Worm (Caenorhabditis elegans) whole organism, L4 larva: Measurements from ENCODE around the gene skr-16.
A peak's percentile ranks its signal among the peaks of the same experiment; 100 is the strongest.

ENCODE experiments used
- F26F4.8 ChIP-seq: fragments of 200-800 bp; sonication (Bioruptor generic); conservative IDR thresholded peaks from 2 replicates; pipeline ENCODE4 v1.3.6; 2022; ENCODE audit warnings: missing genetic modification characterization, missing compliant biosample characterization
- F37D6.2 ChIP-seq: sonication (generic microtip); optimal IDR thresholded peaks from 2 replicates; lab custom pipeline; 2016; ENCODE audit warnings: mild to moderate bottlenecking, missing genetic modification characterization, missing compliant biosample characterization
- F49E8.2 ChIP-seq: sonication (generic microtip); optimal IDR thresholded peaks from 2 replicates; lab custom pipeline; 2016; ENCODE audit warnings: missing compliant biosample characterization, mild to moderate bottlenecking, missing genetic modification characterization, borderline replicate concordance
- T20F7.1 ChIP-seq: fragments of 200-800 bp; sonication (Bioruptor generic); optimal IDR thresholded peaks from 2 replicates; lab custom pipeline; 2018; ENCODE audit warnings: mild to moderate bottlenecking, missing genetic modification characterization, missing compliant biosample characterization
- Y5F2A.4 ChIP-seq: fragments of 200-800 bp; sonication (Bioruptor generic); optimal IDR thresholded peaks from 2 replicates; lab custom pipeline; 2018; ENCODE audit warnings: mild to moderate bottlenecking, missing genetic modification characterization, missing compliant biosample characterization
- Y75B8A.6 ChIP-seq: fragments of 200-800 bp; sonication (Bioruptor generic); IDR thresholded peaks from 2 replicates; pipeline ENCODE4 v1.3.6; 2022; ENCODE audit warnings: missing genetic modification reagents, missing genetic modification characterization, missing compliant biosample characterization
- ZK546.5 ChIP-seq, 2 experiments: sonication (generic microtip); optimal IDR thresholded peaks; 2 replicates each; lab custom pipeline; 2017; ENCODE audit warnings: missing biosample characterization in 2 of 2, missing genetic modification characterization in 2 of 2
- aha-1 ChIP-seq: fragments of 150-350 bp; peaks from one replicate; lab custom pipeline; 2014; ENCODE audit warnings: missing biosample characterization, missing genetic modification characterization
- ama-1 ChIP-seq: fragments of 150-350 bp; optimal IDR thresholded peaks from 2 replicates; lab custom pipeline; 2014; ENCODE audit warnings: inconsistent platforms, mixed read lengths
- arid-1 ChIP-seq: fragments of 200-800 bp; sonication (Bioruptor generic); conservative IDR thresholded peaks from 2 replicates; pipeline ENCODE4 v1.3.6; 2022; ENCODE audit warnings: missing genetic modification reagents, missing genetic modification characterization, missing compliant biosample characterization
- ceh-82 ChIP-seq: sonication (generic microtip); optimal IDR thresholded peaks from 2 replicates; lab custom pipeline; 2017; ENCODE audit warnings: missing biosample characterization, missing genetic modification characterization
- daf-12 ChIP-seq: fragments of 150-350 bp; optimal IDR thresholded peaks from 2 replicates; lab custom pipeline; 2014; ENCODE audit warnings: missing biosample characterization, missing genetic modification reagents, missing genetic modification characterization
- daf-16 ChIP-seq, 3 experiments: sonication (generic microtip); optimal IDR thresholded peaks; 2 replicates each; lab custom pipeline; 2016 to 2017; ENCODE audit warnings: missing genetic modification characterization in 3 of 3, missing genetic modification reagents in 3 of 3, mild to moderate bottlenecking in 2 of 3, missing compliant biosample characterization in 2 of 3, missing biosample characterization in 1 of 3, moderate library complexity in 1 of 3
- daf-19 ChIP-seq: fragments of 200-800 bp; sonication (Bioruptor generic); conservative IDR thresholded peaks from 2 replicates; pipeline ENCODE4 v1.3.6; 2022; ENCODE audit warnings: missing genetic modification characterization, missing compliant biosample characterization
- dmd-8 ChIP-seq: fragments of 200-800 bp; sonication (Bioruptor generic); IDR thresholded peaks from 2 replicates; pipeline ENCODE4 v1.3.6; 2022; ENCODE audit warnings: missing genetic modification characterization, missing compliant biosample characterization
- duxl-1 ChIP-seq: sonication (generic microtip); optimal IDR thresholded peaks from 2 replicates; lab custom pipeline; 2016; ENCODE audit warnings: mild to moderate bottlenecking, missing genetic modification characterization, moderate library complexity, missing compliant biosample characterization; ENCODE audit not compliant: poor library complexity
- egl-43 ChIP-seq: fragments of 200-800 bp; sonication (Bioruptor generic); IDR thresholded peaks from 2 replicates; pipeline ENCODE4 v1.3.6; 2022; ENCODE audit warnings: missing genetic modification reagents, missing genetic modification characterization, missing compliant biosample characterization
- fos-1 ChIP-seq: fragments of 150-350 bp; optimal IDR thresholded peaks from 2 replicates; lab custom pipeline; 2014; ENCODE audit warnings: missing biosample characterization, missing genetic modification characterization
- hlh-11 ChIP-seq: fragments of 200-800 bp; sonication (Bioruptor generic); optimal IDR thresholded peaks from 2 replicates; lab custom pipeline; 2018; ENCODE audit warnings: mild to moderate bottlenecking, missing genetic modification characterization, missing compliant biosample characterization
- hlh-30 ChIP-seq: sonication (generic microtip); optimal IDR thresholded peaks from 2 replicates; lab custom pipeline; 2017; ENCODE audit warnings: antibody characterized with exemption, mild to moderate bottlenecking, missing genetic modification characterization, missing compliant biosample characterization; ENCODE audit not compliant: insufficient read depth
- lim-7 ChIP-seq: fragments of 200-800 bp; sonication (Bioruptor generic); IDR thresholded peaks from 2 replicates; pipeline ENCODE4 v1.3.6; 2022; ENCODE audit warnings: missing genetic modification characterization, missing compliant biosample characterization
- lin-1 ChIP-seq: fragments of 200-800 bp; sonication (Bioruptor generic); IDR thresholded peaks from 2 replicates; pipeline ENCODE4 v1.3.6; 2022; ENCODE audit warnings: missing genetic modification reagents, missing genetic modification characterization, missing compliant biosample characterization
- lin-29 ChIP-seq: fragments of 200-800 bp; sonication (Bioruptor generic); IDR thresholded peaks from 2 replicates; pipeline ENCODE4 v1.3.6; 2022; ENCODE audit warnings: missing genetic modification reagents, missing genetic modification characterization, missing compliant biosample characterization
- lin-39 ChIP-seq: fragments of 150-350 bp; optimal IDR thresholded peaks from 2 replicates; lab custom pipeline; 2014; ENCODE audit warnings: missing biosample characterization, missing genetic modification reagents, missing genetic modification characterization
- lsy-2 ChIP-seq, 2 experiments: fragments of 150-350 bp in 1 of 2; sonication (generic microtip) in 1 of 2; optimal IDR thresholded peaks; 2 replicates each; lab custom pipeline; 2014 to 2017; ENCODE audit warnings: missing biosample characterization in 2 of 2, missing genetic modification characterization in 2 of 2
- mdl-1 ChIP-seq, 2 experiments: fragments of 150-350 bp in 1 of 2; sonication (generic microtip) in 1 of 2; optimal IDR thresholded peaks; 2 replicates each; lab custom pipeline; 2014 to 2017; ENCODE audit warnings: missing biosample characterization in 2 of 2, missing genetic modification characterization in 2 of 2
- mdt-29 ChIP-seq: fragments of 200-800 bp; sonication (Bioruptor generic); IDR thresholded peaks from 2 replicates; pipeline ENCODE4 v1.3.6; 2022; ENCODE audit warnings: missing genetic modification reagents, missing genetic modification characterization, missing compliant biosample characterization
- mep-1 ChIP-seq: fragments of 150-350 bp; sonication (generic microtip); optimal IDR thresholded peaks from 3 replicates; lab custom pipeline; 2014; ENCODE audit warnings: missing biosample characterization, missing genetic modification characterization
- mes-2 ChIP-seq: sonication (generic microtip); optimal IDR thresholded peaks from 2 replicates; lab custom pipeline; 2016; ENCODE audit warnings: missing genotype, mild to moderate bottlenecking, missing genetic modification characterization, missing compliant biosample characterization; ENCODE audit not compliant: poor library complexity, severe bottlenecking
- mxl-3 ChIP-seq: fragments of 200-800 bp; sonication (Bioruptor generic); optimal IDR thresholded peaks from 2 replicates; lab custom pipeline; 2018; ENCODE audit warnings: mild to moderate bottlenecking, missing genetic modification characterization, missing compliant biosample characterization
- nhr-102 ChIP-seq: sonication (generic microtip); optimal IDR thresholded peaks from 2 replicates; lab custom pipeline; 2016; ENCODE audit warnings: mild to moderate bottlenecking, missing genetic modification characterization, moderate library complexity, missing compliant biosample characterization
- nhr-25 ChIP-seq: sonication (generic microtip); optimal IDR thresholded peaks from 2 replicates; lab custom pipeline; 2017; ENCODE audit warnings: missing genetic modification characterization, mild to moderate bottlenecking, missing compliant biosample characterization, antibody characterized with exemption, moderate library complexity, borderline replicate concordance; ENCODE audit not compliant: insufficient read depth
- nhr-28 ChIP-seq: fragments of 150-350 bp; optimal IDR thresholded peaks from 2 replicates; lab custom pipeline; 2014; ENCODE audit warnings: missing biosample characterization, missing genetic modification characterization
- nhr-48 ChIP-seq: sonication (generic microtip); optimal IDR thresholded peaks from 2 replicates; lab custom pipeline; 2016; ENCODE audit warnings: mild to moderate bottlenecking, missing genetic modification characterization, missing compliant biosample characterization
- nhr-76 ChIP-seq: fragments of 150-350 bp; optimal IDR thresholded peaks from 2 replicates; lab custom pipeline; 2014; ENCODE audit warnings: missing biosample characterization, missing genetic modification characterization
- nhr-77 ChIP-seq: fragments of 150-350 bp; optimal IDR thresholded peaks from 2 replicates; lab custom pipeline; 2014; ENCODE audit warnings: missing biosample characterization, missing genetic modification characterization
- rbr-2 ChIP-seq: sonication (generic microtip); optimal IDR thresholded peaks from 2 replicates; lab custom pipeline; 2016; ENCODE audit warnings: missing genotype, missing genetic modification characterization, missing compliant biosample characterization
- skn-1 ChIP-seq: fragments of 150-350 bp; optimal IDR thresholded peaks from 2 replicates; lab custom pipeline; 2014; ENCODE audit warnings: missing biosample characterization, missing genetic modification characterization
- unc-130 ChIP-seq: sonication (generic microtip); optimal IDR thresholded peaks from 2 replicates; lab custom pipeline; 2016; ENCODE audit warnings: missing genetic modification reagents, missing genetic modification characterization, missing compliant biosample characterization
- unc-39 ChIP-seq: sonication (generic microtip); optimal IDR thresholded peaks from 2 replicates; lab custom pipeline; 2017; ENCODE audit warnings: missing biosample characterization, missing genetic modification characterization
- unc-62 ChIP-seq, 3 experiments: fragments of 150-350 bp in 1 of 3; sonication (generic microtip); optimal IDR thresholded peaks in 2 of 3; peaks in 1 of 3; 1 replicate in 1 of 3; 2 replicates in 2 of 3; lab custom pipeline; 2014 to 2017; ENCODE audit warnings: missing biosample characterization in 3 of 3, missing genetic modification characterization in 3 of 3, missing genetic modification reagents in 3 of 3, missing genotype in 1 of 3
- vab-7 ChIP-seq: fragments of 200-800 bp; sonication (Bioruptor generic); IDR thresholded peaks from 2 replicates; pipeline ENCODE4 v1.3.6; 2022; ENCODE audit warnings: missing genetic modification reagents, missing genetic modification characterization, missing compliant biosample characterization
- zfp-3 ChIP-seq: fragments of 200-800 bp; sonication (Bioruptor generic); conservative IDR thresholded peaks from 2 replicates; pipeline ENCODE4 v1.3.6; 2022; ENCODE audit warnings: missing genetic modification reagents, missing genetic modification characterization, missing compliant biosample characterization
- zip-11 ChIP-seq: fragments of 200-800 bp; sonication (Bioruptor generic); IDR thresholded peaks from 2 replicates; pipeline ENCODE4 v1.3.6; 2022; ENCODE audit warnings: missing genetic modification characterization, missing compliant biosample characterization
- ztf-11 ChIP-seq: fragments of 150-350 bp; optimal IDR thresholded peaks from 2 replicates; lab custom pipeline; 2014; ENCODE audit warnings: missing biosample characterization, missing genetic modification characterization
- ztf-7 ChIP-seq: fragments of 150-350 bp; optimal IDR thresholded peaks from 2 replicates; lab custom pipeline; 2014; ENCODE audit warnings: missing biosample characterization, missing genetic modification characterization

The skr-16 gene

DNA sequence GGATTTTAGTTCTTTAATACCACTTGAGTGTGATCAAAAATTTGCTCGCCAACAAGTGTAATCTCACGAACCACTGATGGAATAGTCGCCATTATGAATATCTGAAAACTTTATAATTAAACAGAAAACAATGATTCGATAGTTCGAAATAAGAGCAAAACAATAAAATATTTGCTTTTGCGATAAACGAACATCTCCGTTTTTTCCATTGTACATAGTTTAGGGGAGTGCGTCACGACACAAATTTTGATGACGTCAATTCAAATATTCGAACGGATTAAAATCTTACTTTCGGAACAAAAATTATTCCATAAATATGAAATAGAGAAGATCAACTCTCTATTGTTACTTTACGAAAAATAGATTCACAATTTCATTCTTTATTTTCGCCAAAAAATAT, 34.5 kb upstream of the skr-16 start, which contains the start of gene mutd-1:
TSS of gene mutd-1 (minus strand) at position 101 of the 400 bp plus-strand sequence.
- no peak for TF ChIP-seq mes-2
- peak in 1 of 2 experiments; percentile 6 for TF ChIP-seq lsy-2 (tag; optimal IDR thresholded peaks at IDR 0.05; lab: Kevin White, UChicago)
- no peak for TF ChIP-seq ztf-11 (tag; lab: Kevin White, UChicago)
- TF ChIP-seq T20F7.1 (GFP tag; lab: Kevin White, UChicago) = no peak
- TF ChIP-seq lim-7 (GFP tag; lab: Robert Waterston, UW) = no peak
- peak; percentile 1 for TF ChIP-seq aha-1 (tag; lab: Kevin White, UChicago)
- TF ChIP-seq hlh-11 = no peak

DNA sequence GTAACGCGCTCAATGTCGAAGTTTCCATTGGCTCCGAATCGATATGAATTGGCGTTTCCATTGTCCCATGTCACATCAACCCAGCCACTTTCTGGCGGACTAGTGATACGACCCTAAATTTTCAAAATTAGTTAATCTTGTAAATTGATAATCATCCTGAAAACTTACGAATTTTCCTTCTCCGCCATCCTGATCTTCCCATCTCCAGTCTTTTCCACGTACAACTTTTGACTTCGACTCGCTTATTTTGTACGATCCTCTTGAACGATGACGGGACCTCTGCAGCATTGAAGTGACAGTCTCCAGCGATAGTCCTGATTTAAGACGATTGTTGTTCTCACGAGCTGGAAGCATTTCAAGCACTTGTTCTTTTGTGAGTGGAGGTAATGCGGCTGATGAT, 29.4 kb upstream of the skr-16 start:
- TF ChIP-seq skn-1 (tag; lab: Kevin White, UChicago) (no peak), unc-62 (GFP tag; optimal IDR thresholded peaks at IDR 0.05 in 1 of 2; lab: Kevin White, UChicago) (peak in 1 of 2 experiments; percentile 97), unc-62 (tag; optimal IDR thresholded peaks at IDR 0.05; lab: Kevin White, UChicago) (no peak)

DNA sequence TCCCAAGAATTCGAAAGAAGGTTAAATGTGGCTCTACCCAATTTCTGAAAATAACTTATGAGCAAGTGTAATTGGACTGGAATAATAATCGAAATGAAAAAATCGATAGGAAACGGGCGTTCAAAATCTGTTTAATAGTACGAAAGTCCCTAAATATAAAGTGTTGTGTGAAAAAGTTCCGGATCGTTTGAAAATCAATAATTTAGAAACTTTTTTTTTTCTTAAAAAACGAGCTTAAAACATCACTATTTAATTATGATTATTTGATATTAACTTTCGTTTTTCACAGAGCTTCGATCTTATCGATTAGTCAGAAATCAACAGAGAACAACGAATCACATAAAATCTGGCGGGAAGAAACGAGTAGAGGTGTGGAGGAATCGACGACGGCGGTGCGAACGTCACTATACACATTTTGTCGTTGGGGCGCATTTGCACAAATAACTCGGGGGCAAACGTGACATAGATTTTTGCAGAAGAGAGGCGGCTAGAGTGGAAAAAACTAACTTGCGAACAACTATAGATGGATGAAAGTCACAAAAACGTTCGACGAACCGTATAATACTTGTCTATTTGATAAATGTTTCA, 23.7 kb upstream of the skr-16 start, which contains the start of gene hecd-1:
TSS of gene hecd-1 (minus strand) at position 51 of the 588 bp plus-strand sequence.
- TF ChIP-seq mdt-29 (GFP tag; lab: Robert Waterston, UW) (no peak), mep-1 (tag; lab: Kevin White, UChicago) (peak; percentile 23), ztf-7 (tag; lab: Kevin White, UChicago) (no peak), lsy-2 (tag; optimal IDR thresholded peaks at IDR 0.05; lab: Kevin White, UChicago) (peak in 1 of 2 experiments; percentile 56), daf-16 (GFP tag; optimal IDR thresholded peaks at IDR 0.05; lab: Kevin White, UChicago) (no peak), daf-16 (tag; optimal IDR thresholded peaks at IDR 0.05; lab: Kevin White, UChicago) (no peak), daf-19 (GFP tag; lab: Robert Waterston, UW) (no peak), unc-39 (tag; lab: Kevin White, UChicago) (no peak), nhr-102 (no peak), unc-130 (GFP tag; lab: Kevin White, UChicago) (no peak), fos-1 (tag; lab: Kevin White, UChicago) (no peak), arid-1 (GFP tag; lab: Robert Waterston, UW) (no peak), mdl-1 (tag; optimal IDR thresholded peaks at IDR 0.05; lab: Kevin White, UChicago) (peak in 1 of 2 experiments; percentile 25), F37D6.2 (tag; lab: Kevin White, UChicago) (no peak), ama-1 (lab: Kevin White, UChicago) (no peak), rbr-2 (tag; lab: Kevin White, UChicago) (no peak), zfp-3 (GFP tag; lab: Robert Waterston, UW) (no peak), ztf-11 (tag; lab: Kevin White, UChicago) (no peak), duxl-1 (tag; lab: Kevin White, UChicago) (no peak), lin-1 (GFP tag; lab: Robert Waterston, UW) (no peak), T20F7.1 (GFP tag; lab: Kevin White, UChicago) (no peak), lin-29 (GFP tag; lab: Robert Waterston, UW) (no peak), egl-43 (GFP tag; lab: Robert Waterston, UW) (no peak), zip-11 (GFP tag; lab: Robert Waterston, UW) (no peak), ceh-82 (tag; lab: Kevin White, UChicago) (no peak), Y5F2A.4 (GFP tag; lab: Kevin White, UChicago) (no peak), nhr-28 (tag; lab: Kevin White, UChicago) (peak; percentile 40), vab-7 (no peak), nhr-76 (tag; lab: Kevin White, UChicago) (no peak), dmd-8 (GFP tag; lab: Robert Waterston, UW) (no peak), mxl-3 (GFP tag; lab: Kevin White, UChicago) (peak; percentile 37), F26F4.8 (GFP tag; lab: Robert Waterston, UW) (no peak), ZK546.5 (tag; optimal IDR thresholded peaks at IDR 0.05; lab: Kevin White, UChicago) (no peak), nhr-48 (no peak), nhr-25 (tag; lab: Kevin White, UChicago) (no peak), Y75B8A.6 (GFP tag; lab: Robert Waterston, UW) (no peak), hlh-11 (peak; percentile 14), F49E8.2 (tag; lab: Kevin White, UChicago) (no peak), daf-12 (tag; lab: Kevin White, UChicago) (no peak), nhr-77 (tag; lab: Kevin White, UChicago) (no peak), hlh-30 (tag; lab: Kevin White, UChicago) (peak; percentile 79), lin-39 (tag; lab: Kevin White, UChicago) (no peak)
